Fruit fly (Drosophila melanogaster): ENCODE measurements around the gene PGRP-SB2.

Gene PGRP-SB2

DNA sequence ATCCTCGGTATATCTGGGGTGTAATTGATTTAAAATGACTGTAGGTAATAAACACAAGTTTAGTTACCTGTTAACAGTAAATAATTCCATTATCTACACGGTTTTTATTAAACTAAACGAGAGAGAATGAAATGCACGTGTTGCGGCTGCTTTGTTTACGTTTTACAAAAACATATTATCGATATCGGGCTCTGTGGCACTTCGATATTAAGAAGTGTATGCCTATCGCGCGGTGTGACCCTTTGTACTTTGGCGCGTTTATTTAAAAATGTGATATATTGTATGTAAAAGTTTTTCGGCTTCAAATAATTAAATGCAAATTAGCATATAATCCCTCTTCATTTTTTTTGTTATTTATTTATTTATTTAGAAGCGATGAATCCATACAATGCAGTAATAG lies 4.3 kb downstream of the PGRP-SB2 start, which contains the start of gene Dbp73D (continued):
- no peak for TF ChIP-seq CG11398 (GFP tag; optimal IDR thresholded peaks at IDR 0.05)
- peak; percentile 99 for TF ChIP-seq CG18764 (GFP tag; optimal IDR thresholded peaks at IDR 0.05)
- no peak for TF ChIP-seq CG17612 (GFP tag; IDR thresholded peaks at IDR 0.05)
- TF ChIP-seq CG11085 (GFP tag; IDR thresholded peaks at IDR 0.05), result no peak
- peak; percentile 49 for TF ChIP-seq trem (tag; optimal IDR thresholded peaks at IDR 0.05)
- TF ChIP-seq CG18011 (GFP tag; optimal IDR thresholded peaks at IDR 0.05), result no peak
- TF ChIP-seq HLH3B (GFP tag; IDR thresholded peaks at IDR 0.05), result no peak
- TF ChIP-seq Lim3 (GFP tag; IDR thresholded peaks at IDR 0.05), result no peak
- TF ChIP-seq Max (GFP tag; optimal IDR thresholded peaks at IDR 0.05), result peak; percentile 88
- TF ChIP-seq CG13424 (tag; optimal IDR thresholded peaks at IDR 0.05), result no peak
- TF ChIP-seq CG6791 (GFP tag; IDR thresholded peaks at IDR 0.05; ENCODE audit: partially characterized antibody), result peak; percentile 48; the same call in 1 of the 3 replicates
- TF ChIP-seq CG2129 (GFP tag; IDR thresholded peaks at IDR 0.05; ENCODE audit: partially characterized antibody), result 0 out of 2 replicates have a peak, but pooled peaks have one; percentile 16
- peak in 1 of 3 experiments; percentile 23 for TF ChIP-seq Stat92E (GFP tag; optimal IDR thresholded peaks at IDR 0.05)
- no peak for TF ChIP-seq CG7928 (GFP tag; optimal IDR thresholded peaks at IDR 0.05)
- TF ChIP-seq CG34224 (GFP tag; IDR thresholded peaks at IDR 0.05; ENCODE audit: partially characterized antibody), result peak; percentile 73
- TF ChIP-seq CG13894 (tag; optimal IDR thresholded peaks at IDR 0.05), result no peak
- no peak for TF ChIP-seq CG1233 (GFP tag; optimal IDR thresholded peaks at IDR 0.05)
- TF ChIP-seq Med (GFP tag), result peak; percentile 32
- TF ChIP-seq luna (GFP tag; optimal IDR thresholded peaks at IDR 0.05), result no peak
- TF ChIP-seq z (GFP tag; IDR thresholded peaks at IDR 0.05), result no peak
- TF ChIP-seq CG13775 (GFP tag; optimal IDR thresholded peaks at IDR 0.05), result no peak
- no peak for TF ChIP-seq CG32532 (GFP tag; IDR thresholded peaks at IDR 0.05)
- TF ChIP-seq unc-4 (GFP tag; IDR thresholded peaks at IDR 0.05; ENCODE audit: partially characterized antibody), result peak; percentile 60
- TF ChIP-seq Ravus (GFP tag; IDR thresholded peaks at IDR 0.05), result no peak

DNA sequence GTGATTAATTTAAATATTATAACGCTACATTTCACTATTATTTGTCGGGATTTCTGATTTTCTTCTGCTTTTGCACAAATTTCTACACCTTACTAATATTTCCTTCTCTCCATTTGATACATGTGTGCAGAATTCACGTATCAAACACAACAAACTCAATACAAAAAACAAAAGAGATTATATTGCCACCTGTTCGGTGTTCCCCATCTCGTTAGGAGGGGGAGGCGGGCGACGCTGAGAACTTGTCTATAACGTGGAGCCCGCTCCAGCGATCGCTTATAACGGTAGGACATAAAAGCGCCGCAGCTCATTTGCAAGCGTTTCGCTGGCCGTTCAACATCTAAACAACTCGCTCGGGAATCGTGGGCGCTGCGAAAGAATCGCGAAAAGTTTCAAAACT lies 6.9 kb downstream of the PGRP-SB2 start, which contains the start of gene CG9701:
CG9701 (plus strand) TSS at position 301 of the 400 bp plus-strand sequence.
- TF ChIP-seq CG13123 (GFP tag; optimal IDR thresholded peaks at IDR 0.05) (no peak), Dll (GFP tag; IDR thresholded peaks at IDR 0.05; ENCODE audit: partially characterized antibody) (no peak), Elba2 (GFP tag; optimal IDR thresholded peaks at IDR 0.05) (no peak), E2f2 (GFP tag; IDR thresholded peaks at IDR 0.05) (no peak), CG34376 (GFP tag; optimal IDR thresholded peaks at IDR 0.05) (no peak), CG18476 (GFP tag; optimal IDR thresholded peaks at IDR 0.05) (no peak), CG10431 (GFP tag; optimal IDR thresholded peaks at IDR 0.05) (no peak), CG12942 (GFP tag; optimal IDR thresholded peaks at IDR 0.05) (no peak), ERR (GFP tag; optimal IDR thresholded peaks at IDR 0.05) (no peak), Xbp1 (GFP tag; optimal IDR thresholded peaks at IDR 0.05) (no peak), D (optimal IDR thresholded peaks at IDR 0.05) (no peak), D (GFP tag; optimal IDR thresholded peaks at IDR 0.05) (no peak), CG6272 (GFP tag; IDR thresholded peaks at IDR 0.05) (no peak)

DNA sequence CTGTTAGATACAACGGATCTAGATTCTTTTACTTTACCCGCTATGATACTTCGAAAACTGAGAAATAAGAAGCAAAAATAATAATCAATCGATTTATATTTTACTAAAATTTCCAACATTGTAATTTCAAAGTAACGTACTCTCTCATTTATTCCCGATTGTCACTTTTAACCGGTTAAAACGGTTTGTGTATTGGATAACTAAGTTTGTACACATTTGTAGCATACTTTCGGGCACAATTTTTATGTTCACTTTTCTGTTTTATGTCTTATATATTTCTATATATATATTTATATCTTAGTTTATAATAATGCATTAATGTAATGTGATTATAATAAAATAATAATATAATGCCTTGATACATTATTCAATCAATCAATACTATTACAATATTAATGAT lies 15.3 kb downstream of the PGRP-SB2 start:
- peak; percentile 51 for TF ChIP-seq pita (GFP tag; optimal IDR thresholded peaks at IDR 0.05)
- TF ChIP-seq pros (GFP tag; optimal IDR thresholded peaks at IDR 0.05), result no peak
- TF ChIP-seq CTCF (GFP tag; optimal IDR thresholded peaks at IDR 0.05), result peak; percentile 54
- no peak for TF ChIP-seq otp (GFP tag; IDR thresholded peaks at IDR 0.05)
- no peak for TF ChIP-seq sim (GFP tag; IDR thresholded peaks at IDR 0.05)
- no peak for TF ChIP-seq onecut (GFP tag; IDR thresholded peaks at IDR 0.05)
- TF ChIP-seq stwl (tag; optimal IDR thresholded peaks at IDR 0.05), result peak; percentile 41
